Fruit fly (Drosophila melanogaster): ENCODE results near the gene bip1.

Gene bip1

DNA sequence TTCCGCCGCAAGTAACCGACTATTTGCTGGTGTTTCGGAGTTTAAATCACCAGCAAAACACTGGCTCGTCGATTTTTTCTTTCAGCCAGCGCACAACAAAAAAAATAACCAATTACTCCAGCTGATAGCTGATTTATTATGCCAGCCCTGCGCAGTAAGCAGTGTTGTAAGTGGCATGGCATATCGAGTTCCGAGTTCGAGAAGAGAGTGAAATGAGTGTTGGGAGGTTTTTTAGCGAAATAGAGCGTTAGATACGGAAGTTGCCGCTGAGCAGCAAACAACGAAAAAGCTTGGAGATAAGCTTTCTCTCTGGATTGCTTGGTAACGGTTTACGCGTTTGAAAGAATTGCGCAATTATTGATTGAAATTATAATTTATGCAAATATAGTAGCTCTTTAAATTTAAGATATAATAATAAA lies 33.1 kb upstream of the bip1 start, which contains the start of gene CG7565 (continued):
- TF ChIP-seq CG17328 (GFP tag; IDR thresholded peaks at IDR 0.05) = no peak
- no peak for TF ChIP-seq CG32767 (GFP tag; IDR thresholded peaks at IDR 0.05)
- peak; percentile 32 for TF ChIP-seq CG17568 (GFP tag; optimal IDR thresholded peaks at IDR 0.05)
- no peak for TF ChIP-seq CG33213 (GFP tag; optimal IDR thresholded peaks at IDR 0.05)
- TF ChIP-seq CG11696 (GFP tag; IDR thresholded peaks at IDR 0.05) = no peak
- TF ChIP-seq CG16863 (GFP tag; optimal IDR thresholded peaks at IDR 0.05) = no peak
- TF ChIP-seq Dll (GFP tag; IDR thresholded peaks at IDR 0.05; ENCODE audit: partially characterized antibody) = peak; percentile 53; the same call in 1 of the 4 replicates
- TF ChIP-seq tap (tag; optimal IDR thresholded peaks at IDR 0.05) = peak; percentile 3
- no peak for TF ChIP-seq Gsc (GFP tag; IDR thresholded peaks at IDR 0.05)
- TF ChIP-seq zfh1 (GFP tag; IDR thresholded peaks at IDR 0.05) = peak; percentile 21; the same call in 1 of the 3 replicates
- TF ChIP-seq CG12071 (GFP tag; optimal IDR thresholded peaks at IDR 0.05) = peak; percentile 56
- TF ChIP-seq Sry-β (GFP tag; optimal IDR thresholded peaks at IDR 0.05) = no peak
- TF ChIP-seq CG5953 (GFP tag; IDR thresholded peaks at IDR 0.05) = no peak
- TF ChIP-seq bab2 (GFP tag; optimal IDR thresholded peaks at IDR 0.05) = peak; percentile 21
- TF ChIP-seq sens (GFP tag) = peak; percentile 69
- no peak for TF ChIP-seq Atf-2 (GFP tag; optimal IDR thresholded peaks at IDR 0.05)
- peak; percentile 5 for TF ChIP-seq gem (tag; optimal IDR thresholded peaks at IDR 0.05)
- no peak for TF ChIP-seq Dip2 (GFP tag; IDR thresholded peaks at IDR 0.05)
- no peak for TF ChIP-seq CG17361 (GFP tag; IDR thresholded peaks at IDR 0.05)
- TF ChIP-seq cato (GFP tag; optimal IDR thresholded peaks at IDR 0.05; ENCODE audit: borderline replicate concordance) = no peak
- no peak for TF ChIP-seq Nf-YA (GFP tag; IDR thresholded peaks at IDR 0.05)
- peak; percentile 90 for TF ChIP-seq exex (tag; optimal IDR thresholded peaks at IDR 0.05)
- peak; percentile 69 for TF ChIP-seq CG13287 (GFP tag; IDR thresholded peaks at IDR 0.05; ENCODE audit: partially characterized antibody)
- TF ChIP-seq jing (GFP tag; optimal IDR thresholded peaks at IDR 0.05) = no peak
- TF ChIP-seq zfh2 (GFP tag; optimal IDR thresholded peaks at IDR 0.05) = peak; percentile 69
- 0 out of 2 replicates have a peak, but pooled peaks have one; percentile 12 for TF ChIP-seq Drgx (GFP tag; IDR thresholded peaks at IDR 0.05)
- peak; percentile 67 for TF ChIP-seq Hmr (GFP tag; optimal IDR thresholded peaks at IDR 0.05)
- TF ChIP-seq CG10654 (GFP tag; optimal IDR thresholded peaks at IDR 0.05) = no peak
- TF ChIP-seq CkIIα-i1 (GFP tag; IDR thresholded peaks at IDR 0.05) = no peak
- TF ChIP-seq CG3726 (GFP tag; IDR thresholded peaks at IDR 0.05) = no peak
- no peak for TF ChIP-seq disco-r (GFP tag; optimal IDR thresholded peaks at IDR 0.05)
- TF ChIP-seq CG12299 (tag; optimal IDR thresholded peaks at IDR 0.05) = peak; percentile 12
- no peak for TF ChIP-seq esg (GFP tag; conservative IDR thresholded peaks at IDR 0.05)
- TF ChIP-seq dati (GFP tag; IDR thresholded peaks at IDR 0.05) = no peak
- no peak for TF ChIP-seq Ptx1 (GFP tag; IDR thresholded peaks at IDR 0.05)
- no peak for TF ChIP-seq CG3838 (GFP tag; optimal IDR thresholded peaks at IDR 0.05)
- 0 out of 3 replicates have a peak, but pooled peaks have one; percentile 23 for TF ChIP-seq knrl (GFP tag; IDR thresholded peaks at IDR 0.05; ENCODE audit: partially characterized antibody)
- TF ChIP-seq Xbp1 (GFP tag; optimal IDR thresholded peaks at IDR 0.05) = peak; percentile 47
- TF ChIP-seq NC2β (GFP tag; optimal IDR thresholded peaks at IDR 0.05) = peak; percentile 41
- peak; percentile 66 for TF ChIP-seq CG3163 (GFP tag; optimal IDR thresholded peaks at IDR 0.05)
- peak; percentile 23 for TF ChIP-seq fu2 (GFP tag; optimal IDR thresholded peaks at IDR 0.05)
- TF ChIP-seq Hr3 (GFP tag; optimal IDR thresholded peaks at IDR 0.05) = no peak
- TF ChIP-seq chinmo (GFP tag; IDR thresholded peaks at IDR 0.05; ENCODE audit: partially characterized antibody) = no peak
- TF ChIP-seq CG4730 (GFP tag; IDR thresholded peaks at IDR 0.05) = no peak
- TF ChIP-seq unc-4 (GFP tag; IDR thresholded peaks at IDR 0.05; ENCODE audit: partially characterized antibody) = peak; percentile 48; the same call in 1 of the 2 replicates
- TF ChIP-seq CG6654 (GFP tag; optimal IDR thresholded peaks at IDR 0.05) = no peak
- TF ChIP-seq CG31441 (GFP tag; IDR thresholded peaks at IDR 0.05) = no peak; the same call in 1 of the 2 replicates
- TF ChIP-seq Adf1 (GFP tag; IDR thresholded peaks at IDR 0.05) = peak; percentile 42; the same call in 1 of the 2 replicates
- TF ChIP-seq CG12104 (GFP tag; optimal IDR thresholded peaks at IDR 0.05) = peak; percentile 11
- TF ChIP-seq CG9727 (GFP tag; optimal IDR thresholded peaks at IDR 0.05) = peak; percentile 17
- no peak for TF ChIP-seq CG6272 (GFP tag; IDR thresholded peaks at IDR 0.05)
- no peak for TF ChIP-seq fru (optimal IDR thresholded peaks at IDR 0.05)
